Worm (Caenorhabditis elegans) whole organism, L1 larva: ENCODE measurements around the gene C45G9.2.

Source experiments
- C04F5.9 ChIP-seq: sonication (generic microtip); optimal IDR thresholded peaks from 2 replicates; lab custom pipeline; 2016; ENCODE audit warnings: missing genetic modification characterization, missing compliant biosample characterization
- aha-1 ChIP-seq: fragments of 150-350 bp; optimal IDR thresholded peaks from 2 replicates; lab custom pipeline; 2014; ENCODE audit warnings: missing biosample characterization, missing genetic modification characterization
- aly-2 ChIP-seq: fragments of 150-350 bp; optimal IDR thresholded peaks from 2 replicates; lab custom pipeline; 2014; ENCODE audit warnings: missing biosample characterization, missing genetic modification characterization
- ceh-8 ChIP-seq: fragments of 200-800 bp; sonication (Bioruptor generic); optimal IDR thresholded peaks from 2 replicates; lab custom pipeline; 2018; ENCODE audit warnings: mild to moderate bottlenecking, missing genetic modification characterization, moderate library complexity, missing compliant biosample characterization
- ceh-82 ChIP-seq, 3 experiments: fragments of 150-350 bp in 1 of 3; sonication (generic microtip) in 2 of 3; optimal IDR thresholded peaks; 2 replicates each; lab custom pipeline; 2014 to 2017; ENCODE audit warnings: missing biosample characterization in 3 of 3, missing genetic modification characterization in 3 of 3
- ceh-88 ChIP-seq: fragments of 200-800 bp; sonication (Bioruptor generic); IDR thresholded peaks from 2 replicates; pipeline ENCODE4 v1.3.6; 2022; ENCODE audit warnings: missing genetic modification characterization, missing compliant biosample characterization
- dpl-1 ChIP-seq, 3 experiments: fragments of 150-350 bp in 2 of 3; sonication (generic microtip) in 1 of 3; optimal IDR thresholded peaks; 2 replicates each; lab custom pipeline; 2014 to 2017; ENCODE audit warnings: missing biosample characterization in 3 of 3, missing genetic modification characterization in 3 of 3, missing genetic modification reagents in 3 of 3
- dsc-1 ChIP-seq: sonication (generic microtip); optimal IDR thresholded peaks from 2 replicates; lab custom pipeline; 2016; ENCODE audit warnings: mild to moderate bottlenecking, missing genetic modification characterization, missing compliant biosample characterization
- efl-1 ChIP-seq, 4 experiments: fragments of 150-350 bp; optimal IDR thresholded peaks in 3 of 4; peaks in 1 of 4; 1 replicate in 1 of 4; 2 replicates in 3 of 4; lab custom pipeline; 2014; ENCODE audit warnings: missing biosample characterization in 2 of 4, missing genetic modification characterization in 2 of 4, missing genetic modification reagents in 2 of 4
- efl-3 ChIP-seq: fragments of 200-800 bp; sonication (Bioruptor generic); optimal IDR thresholded peaks from 2 replicates; lab custom pipeline; 2018; ENCODE audit warnings: mild to moderate bottlenecking, missing genetic modification characterization, missing compliant biosample characterization
- egl-13 ChIP-seq: sonication (generic microtip); optimal IDR thresholded peaks from 2 replicates; lab custom pipeline; 2016; ENCODE audit warnings: missing genotype, missing genetic modification reagents, missing genetic modification characterization, missing compliant biosample characterization
- elt-2 ChIP-seq: sonication (generic microtip); optimal IDR thresholded peaks from 2 replicates; lab custom pipeline; 2016; ENCODE audit warnings: missing genetic modification characterization, mild to moderate bottlenecking, inconsistent platforms, missing compliant biosample characterization, missing genetic modification reagents
- elt-3 ChIP-seq, 6 experiments: fragments of 150-350 bp in 1 of 6; sonication (generic microtip); optimal IDR thresholded peaks; 2 replicates each; lab custom pipeline; 2017 to 2018; ENCODE audit warnings: missing biosample characterization in 6 of 6, missing genetic modification characterization in 6 of 6, inconsistent platforms in 1 of 6
- fkh-10 ChIP-seq: sonication (generic microtip); optimal IDR thresholded peaks from 2 replicates; lab custom pipeline; 2017; ENCODE audit warnings: missing biosample characterization, missing genetic modification reagents, missing genetic modification characterization
- fkh-4 ChIP-seq: sonication (generic microtip); optimal IDR thresholded peaks from 2 replicates; lab custom pipeline; 2016; ENCODE audit warnings: missing compliant biosample characterization, missing genetic modification characterization, borderline replicate concordance
- fkh-8 ChIP-seq: sonication (generic microtip); optimal IDR thresholded peaks from 2 replicates; lab custom pipeline; 2016; ENCODE audit warnings: mild to moderate bottlenecking, missing genetic modification characterization, missing compliant biosample characterization
- fos-1 ChIP-seq: fragments of 150-350 bp; optimal IDR thresholded peaks from 2 replicates; lab custom pipeline; 2014; ENCODE audit warnings: missing biosample characterization, missing genetic modification characterization
- grh-1 ChIP-seq: fragments of 200-800 bp; sonication (Bioruptor generic); IDR thresholded peaks from 2 replicates; pipeline ENCODE4 v1.3.6; 2022; ENCODE audit warnings: missing genetic modification reagents, missing genetic modification characterization, missing compliant biosample characterization
- isw-1 ChIP-seq: fragments of 200-800 bp; sonication (Bioruptor generic); IDR thresholded peaks from 2 replicates; pipeline ENCODE4 v1.3.6; 2022; ENCODE audit warnings: missing genetic modification characterization, missing compliant biosample characterization
- jun-1 ChIP-seq: fragments of 150-350 bp; optimal IDR thresholded peaks from 2 replicates; lab custom pipeline; 2014; ENCODE audit warnings: missing biosample characterization, missing genetic modification reagents, missing genetic modification characterization
- lin-13 ChIP-seq: fragments of 150-350 bp; optimal IDR thresholded peaks from 2 replicates; lab custom pipeline; 2014; ENCODE audit warnings: missing biosample characterization, missing genetic modification reagents, missing genetic modification characterization
- lin-14 ChIP-seq: fragments of 200-800 bp; sonication (Bioruptor generic); optimal IDR thresholded peaks from 2 replicates; lab custom pipeline; 2018; ENCODE audit warnings: mild to moderate bottlenecking, missing genetic modification characterization, moderate library complexity, missing compliant biosample characterization
- lin-35 ChIP-seq, 2 experiments: fragments of 150-350 bp; optimal IDR thresholded peaks; 2 replicates each; lab custom pipeline; 2014; ENCODE audit warnings: missing biosample characterization in 2 of 2, missing genetic modification characterization in 2 of 2, missing genetic modification reagents in 2 of 2
- lir-3 ChIP-seq: sonication (generic microtip); optimal IDR thresholded peaks from 2 replicates; lab custom pipeline; 2016; ENCODE audit warnings: mild to moderate bottlenecking, missing genetic modification characterization, moderate library complexity, missing compliant biosample characterization; ENCODE audit not compliant: poor library complexity
- lsy-2 ChIP-seq, 2 experiments: fragments of 150-350 bp; optimal IDR thresholded peaks; 2 replicates each; lab custom pipeline; 2014; ENCODE audit warnings: missing biosample characterization in 2 of 2, missing genetic modification characterization in 2 of 2
- mdl-1 ChIP-seq, 2 experiments: fragments of 150-350 bp; optimal IDR thresholded peaks; 2 replicates each; lab custom pipeline; 2014 to 2017; ENCODE audit warnings: missing biosample characterization in 2 of 2, missing genetic modification characterization in 2 of 2, inconsistent platforms in 1 of 2
- mep-1 ChIP-seq: fragments of 150-350 bp; optimal IDR thresholded peaks from 2 replicates; lab custom pipeline; 2014; ENCODE audit warnings: missing biosample characterization, missing genetic modification characterization
- nhr-20 ChIP-seq: sonication (generic microtip); optimal IDR thresholded peaks from 2 replicates; lab custom pipeline; 2016; ENCODE audit warnings: mild to moderate bottlenecking, missing genetic modification characterization, missing compliant biosample characterization
- nhr-71 ChIP-seq: sonication (generic microtip); optimal IDR thresholded peaks from 2 replicates; lab custom pipeline; 2016; ENCODE audit warnings: mild to moderate bottlenecking, missing genetic modification characterization, moderate library complexity, missing compliant biosample characterization
- nhr-77 ChIP-seq: fragments of 150-350 bp; optimal IDR thresholded peaks from 2 replicates; lab custom pipeline; 2014; ENCODE audit warnings: missing biosample characterization, missing genetic modification characterization
- nhr-85 ChIP-seq: sonication (generic microtip); peaks from one replicate; lab custom pipeline; 2016; ENCODE audit warnings: missing genetic modification characterization, inconsistent platforms, missing compliant biosample characterization
- nhr-90 ChIP-seq: sonication (generic microtip); optimal IDR thresholded peaks from 2 replicates; lab custom pipeline; 2016; ENCODE audit warnings: mild to moderate bottlenecking, missing genetic modification characterization, missing compliant biosample characterization; ENCODE audit not compliant: poor library complexity
- pax-3 ChIP-seq: fragments of 200-800 bp; sonication (Bioruptor generic); optimal IDR thresholded peaks from 2 replicates; lab custom pipeline; 2018; ENCODE audit warnings: mild to moderate bottlenecking, missing genetic modification characterization, moderate library complexity, missing compliant biosample characterization
- rnt-1 ChIP-seq: sonication (generic microtip); optimal IDR thresholded peaks from 2 replicates; lab custom pipeline; 2016; ENCODE audit warnings: mild to moderate bottlenecking, missing genetic modification characterization, moderate library complexity, missing compliant biosample characterization
- skn-1 ChIP-seq: fragments of 150-350 bp; optimal IDR thresholded peaks from 2 replicates; lab custom pipeline; 2014; ENCODE audit warnings: missing biosample characterization, missing genetic modification characterization
- snpc-4 ChIP-seq: fragments of 150-350 bp; optimal IDR thresholded peaks from 2 replicates; lab custom pipeline; 2014; ENCODE audit warnings: missing biosample characterization, missing genetic modification characterization
- snu-23 ChIP-seq: sonication (generic microtip); optimal IDR thresholded peaks from 2 replicates; lab custom pipeline; 2016; ENCODE audit warnings: missing genetic modification characterization, missing compliant biosample characterization
- sox-4 ChIP-seq: sonication (generic microtip); optimal IDR thresholded peaks from 2 replicates; lab custom pipeline; 2016; ENCODE audit warnings: missing genetic modification characterization, missing compliant biosample characterization
- sptf-1 ChIP-seq: fragments of 150-350 bp; optimal IDR thresholded peaks from 2 replicates; lab custom pipeline; 2014; ENCODE audit warnings: missing biosample characterization, missing genetic modification characterization
- sup-37 ChIP-seq: fragments of 200-800 bp; sonication (Bioruptor generic); optimal IDR thresholded peaks from 2 replicates; lab custom pipeline; 2018; ENCODE audit warnings: mild to moderate bottlenecking, missing genetic modification characterization, missing compliant biosample characterization
- swsn-7 ChIP-seq: sonication (generic microtip); optimal IDR thresholded peaks from 2 replicates; lab custom pipeline; 2016; ENCODE audit warnings: missing genetic modification characterization, missing compliant biosample characterization
- tbx-2 ChIP-seq: sonication (generic microtip); optimal IDR thresholded peaks from 2 replicates; lab custom pipeline; 2016; ENCODE audit warnings: missing genetic modification characterization, missing compliant biosample characterization
- unc-86 ChIP-seq: sonication (generic microtip); optimal IDR thresholded peaks from 2 replicates; lab custom pipeline; 2016; ENCODE audit warnings: missing genetic modification characterization, missing compliant biosample characterization
- unc-98 ChIP-seq: fragments of 200-800 bp; sonication (Bioruptor generic); IDR thresholded peaks from 2 replicates; pipeline ENCODE4 v1.3.6; 2022; ENCODE audit warnings: missing genetic modification characterization, missing compliant biosample characterization
- xbp-1 ChIP-seq: sonication (generic microtip); optimal IDR thresholded peaks from 2 replicates; lab custom pipeline; 2016; ENCODE audit warnings: missing genetic modification characterization, missing compliant biosample characterization
- zag-1 ChIP-seq: fragments of 150-350 bp; optimal IDR thresholded peaks from 2 replicates; lab custom pipeline; 2014; ENCODE audit warnings: missing biosample characterization, missing genetic modification characterization
- zip-4 ChIP-seq: fragments of 200-800 bp; sonication (Bioruptor generic); optimal IDR thresholded peaks from 2 replicates; lab custom pipeline; 2018; ENCODE audit warnings: mild to moderate bottlenecking, missing genetic modification characterization, moderate library complexity, missing compliant biosample characterization
- ztf-11 ChIP-seq, 2 experiments: sonication (generic microtip); optimal IDR thresholded peaks; 2 replicates each; lab custom pipeline; 2016 to 2017; ENCODE audit warnings: missing genetic modification characterization in 2 of 2, missing biosample characterization in 1 of 2, missing compliant biosample characterization in 1 of 2
- ztf-4 ChIP-seq: fragments of 150-350 bp; optimal IDR thresholded peaks from 2 replicates; lab custom pipeline; 2014; ENCODE audit warnings: missing biosample characterization, missing genetic modification characterization

Gene C45G9.2

DNA sequence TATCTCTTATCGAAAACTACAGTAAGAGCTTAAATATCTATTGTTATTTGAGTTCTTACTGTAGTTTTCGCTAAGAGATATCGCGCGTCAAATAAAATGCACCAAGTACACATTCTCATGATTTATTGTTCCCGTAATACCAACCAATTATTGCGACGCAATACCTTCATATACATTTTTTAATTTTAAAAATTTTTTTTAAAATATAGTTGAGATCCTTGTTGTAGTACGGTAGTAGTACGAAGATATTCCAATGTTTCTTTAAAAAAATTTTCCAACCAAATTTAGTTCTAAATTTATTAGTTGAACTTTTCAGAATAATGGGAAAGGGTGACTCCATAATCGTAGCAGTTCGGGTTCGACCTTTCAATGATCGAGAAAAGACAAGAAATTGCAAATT, 38.2 kb upstream of the C45G9.2 start, which contains the start of gene klp-6:
Gene klp-6 (plus strand): TSS at position 301 of the 400 bp plus-strand sequence.
- TF ChIP-seq swsn-7 (tag; lab: Kevin White, UChicago), result no peak
- no peak for TF ChIP-seq zag-1 (tag; lab: Kevin White, UChicago)
- TF ChIP-seq lin-14, result no peak
- TF ChIP-seq unc-98, result no peak
- TF ChIP-seq aha-1, result no peak
- TF ChIP-seq sptf-1, result no peak
- TF ChIP-seq unc-86 (tag; lab: Kevin White, UChicago), result no peak
- TF ChIP-seq grh-1 (GFP tag; lab: Robert Waterston, UW), result no peak
- TF ChIP-seq isw-1, result no peak
- no peak for TF ChIP-seq nhr-20 (tag; lab: Kevin White, UChicago)
- no peak for TF ChIP-seq sup-37 (GFP tag; lab: Kevin White, UChicago)

ce11 chrIII:5031375-5031836, 37.5 kb upstream of the C45G9.2 start:
- TF ChIP-seq mdl-1 (tag; optimal IDR thresholded peaks at IDR 0.05; lab: Kevin White, UChicago) (peak in 1 of 2 experiments; percentile 33), sox-4 (tag; lab: Kevin White, UChicago) (peak; percentile 74), efl-3 (GFP tag; lab: Kevin White, UChicago) (peak; percentile 33), ceh-82 (tag; optimal IDR thresholded peaks at IDR 0.05; lab: Kevin White, UChicago) (peak in 2 of 3 experiments; percentile 5 to 32), egl-13 (tag; lab: Kevin White, UChicago) (peak; percentile 70), ztf-4 (tag; lab: Kevin White, UChicago) (peak; percentile 28), fkh-4 (tag; lab: Kevin White, UChicago) (peak; percentile 8), lir-3 (tag; lab: Kevin White, UChicago) (peak; percentile 55), snu-23 (GFP tag; lab: Kevin White, UChicago) (peak; percentile 73), fos-1 (peak; percentile 41), snpc-4 (tag; lab: Kevin White, UChicago) (peak; percentile 25), swsn-7 (tag; lab: Kevin White, UChicago) (peak; percentile 79), nhr-71 (tag; lab: Kevin White, UChicago) (peak; percentile 81), lsy-2 (tag; optimal IDR thresholded peaks at IDR 0.05; lab: Kevin White, UChicago) (peak; percentile 43 to 79), lin-35 (GFP tag; optimal IDR thresholded peaks at IDR 0.05; lab: Kevin White, UChicago) (peak; percentile 13 to 58), isw-1 (peak; percentile 50), mep-1 (tag; lab: Kevin White, UChicago) (peak; percentile 67), lin-14 (peak; percentile 78), xbp-1 (tag; lab: Kevin White, UChicago) (peak; percentile 66), ceh-8 (GFP tag; lab: Kevin White, UChicago) (peak; percentile 71), C04F5.9 (tag; lab: Kevin White, UChicago) (peak; percentile 15), sup-37 (GFP tag; lab: Kevin White, UChicago) (peak; percentile 83), elt-3 (tag; optimal IDR thresholded peaks at IDR 0.05; lab: Kevin White, UChicago) (peak in 1 of 6 experiments; percentile 16), fkh-10 (GFP tag; lab: Kevin White, UChicago) (peak; percentile 35), fkh-8 (tag; lab: Kevin White, UChicago) (peak; percentile 69), nhr-85 (tag; lab: Kevin White, UChicago) (peak; percentile 79), skn-1 (peak; percentile 16), elt-2 (tag; lab: Kevin White, UChicago) (peak; percentile 57), pax-3 (tag; lab: Kevin White, UChicago) (peak; percentile 78), dpl-1 (GFP tag; optimal IDR thresholded peaks at IDR 0.05; lab: Kevin White, UChicago) (peak; percentile 15 to 29 (median 28)), dsc-1 (tag; lab: Kevin White, UChicago) (peak; percentile 80), zip-4 (GFP tag; lab: Kevin White, UChicago) (peak; percentile 51), nhr-90 (tag; lab: Kevin White, UChicago) (peak; percentile 86), tbx-2 (tag; lab: Kevin White, UChicago) (peak; percentile 71), efl-1 (optimal IDR thresholded peaks at IDR 0.05; lab: Kevin White, UChicago) (peak; percentile 46 to 47), efl-1 (GFP tag; optimal IDR thresholded peaks at IDR 0.05 in 1 of 2; lab: Kevin White, UChicago) (peak; percentile 29 to 95), ztf-11 (tag; optimal IDR thresholded peaks at IDR 0.05; lab: Kevin White, UChicago) (peak in 1 of 2 experiments; percentile 71), aly-2 (tag; lab: Kevin White, UChicago) (peak; percentile 64), unc-86 (tag; lab: Kevin White, UChicago) (peak; percentile 45), rnt-1 (tag; lab: Kevin White, UChicago) (peak; percentile 58), ceh-88 (GFP tag; lab: Robert Waterston, UW) (peak; percentile 58), nhr-77 (peak; percentile 67), jun-1 (peak; percentile 77), grh-1 (GFP tag; lab: Robert Waterston, UW) (0 out of 2 replicates have a peak, but pooled peaks have one; percentile 35), lin-13 (peak; percentile 22)
